Worm (Caenorhabditis elegans): ENCODE data around the gene mai-2.

mai-2 gene

DNA sequence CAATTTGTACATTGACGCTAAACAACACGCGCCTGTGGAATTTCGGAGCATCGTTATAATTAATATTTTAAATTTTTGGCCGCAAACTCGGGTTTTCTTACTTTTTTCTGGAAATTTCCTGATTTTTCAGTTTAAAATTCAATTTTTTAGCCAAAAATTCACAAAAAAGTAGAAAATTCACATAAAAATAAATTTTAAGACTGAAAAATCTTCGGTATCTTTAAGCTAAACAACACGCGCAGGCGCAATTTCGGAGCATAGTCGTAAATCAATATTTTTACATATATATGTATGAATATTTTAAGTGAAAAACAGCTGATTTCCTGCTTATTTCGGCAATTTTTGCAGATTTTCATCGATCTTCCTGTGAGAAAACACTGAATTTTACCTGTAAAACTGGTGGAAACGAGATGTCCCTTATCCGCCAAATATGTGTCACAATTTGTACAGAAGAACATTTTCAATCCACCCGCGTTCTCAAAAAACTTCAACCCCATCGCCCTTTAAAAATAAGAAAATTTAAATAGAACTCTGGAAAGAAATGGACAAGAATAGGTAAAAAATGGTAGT, 3.3 kb upstream of the mai-2 start, which contains the start of gene B0546.3:
TSS of gene B0546.3 (minus strand) at position 504 of the 570 bp plus-strand sequence.
- TF ChIP-seq lim-6 (tag; optimal IDR thresholded peaks at IDR 0.05) (no peak), tbx-2 (tag; optimal IDR thresholded peaks at IDR 0.05) (no peak), dmd-4 (tag; optimal IDR thresholded peaks at IDR 0.05; ENCODE audit: borderline replicate concordance) (no peak), ttx-3 (tag; optimal IDR thresholded peaks at IDR 0.05) (no peak), ref-2 (tag; optimal IDR thresholded peaks at IDR 0.05) (no peak), ceh-45 (GFP tag; IDR thresholded peaks at IDR 0.05) (no peak), pax-1 (tag; optimal IDR thresholded peaks at IDR 0.05) (no peak), ama-1 (optimal IDR thresholded peaks at IDR 0.05) (no peak), C08G9.2 (tag; optimal IDR thresholded peaks at IDR 0.05) (no peak), eyg-1 (tag; optimal IDR thresholded peaks at IDR 0.05) (no peak), K02D7.2 (tag; optimal IDR thresholded peaks at IDR 0.05) (no peak), tbx-7 (tag; optimal IDR thresholded peaks at IDR 0.05) (no peak), nfya-1 (tag; optimal IDR thresholded peaks at IDR 0.05) (no peak), sdc-2 (tag; optimal IDR thresholded peaks at IDR 0.05) (no peak), hlh-30 (tag; optimal IDR thresholded peaks at IDR 0.05; ENCODE audit: insufficient read depth) (no peak), unc-86 (tag; optimal IDR thresholded peaks at IDR 0.05) (no peak)

DNA sequence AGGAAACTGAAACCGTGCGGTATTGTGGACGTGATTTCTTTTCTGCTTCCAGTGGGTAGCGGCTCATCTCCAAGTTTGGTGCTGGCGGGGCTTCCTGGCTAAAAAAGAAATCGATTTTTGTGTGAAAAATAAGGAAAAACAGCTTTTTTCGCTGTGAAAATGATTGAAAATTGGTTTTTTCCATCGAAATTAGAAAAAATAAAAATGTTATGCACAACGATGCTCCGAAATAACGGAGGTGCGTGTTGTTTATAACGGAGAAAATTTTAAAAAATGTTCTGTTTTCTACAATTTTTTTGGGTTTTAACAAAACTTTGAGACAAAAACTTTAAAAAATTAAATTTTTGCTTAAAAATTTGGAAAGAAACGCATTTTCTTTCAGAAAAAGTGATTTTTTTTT, 2.5 kb upstream of the mai-2 start:
- TF ChIP-seq ceh-6 (GFP tag; optimal IDR thresholded peaks at IDR 0.05) (no peak), hlh-8 (tag; optimal IDR thresholded peaks at IDR 0.05) (no peak), pax-1 (tag; optimal IDR thresholded peaks at IDR 0.05) (no peak), ahr-1 (tag; optimal IDR thresholded peaks at IDR 0.05) (no peak), fax-1 (tag; optimal IDR thresholded peaks at IDR 0.05) (no peak), F13H6.1 (tag; optimal IDR thresholded peaks at IDR 0.05) (no peak), elt-2 (tag; optimal IDR thresholded peaks at IDR 0.05) (no peak), nhr-232 (tag; optimal IDR thresholded peaks at IDR 0.05) (no peak), ceh-45 (GFP tag; IDR thresholded peaks at IDR 0.05) (no peak), syd-9 (tag; optimal IDR thresholded peaks at IDR 0.05) (no peak), K09A11.1 (tag; optimal IDR thresholded peaks at IDR 0.05; ENCODE audit: insufficient read depth) (no peak), ceh-24 (tag; optimal IDR thresholded peaks at IDR 0.05) (no peak), sox-2 (GFP tag; IDR thresholded peaks at IDR 0.05) (no peak), C38D4.7 (GFP tag; optimal IDR thresholded peaks at IDR 0.05) (no peak), dmd-4 (tag; optimal IDR thresholded peaks at IDR 0.05; ENCODE audit: borderline replicate concordance) (no peak), pqm-1 (tag; optimal IDR thresholded peaks at IDR 0.05) (no peak)

ce11 chrIV:3384047-3384446, 1.7 kb upstream of the mai-2 start, which contains the start of gene B0546.4:
TSS of gene B0546.4 (minus strand) at chrIV:3384147.
- TF ChIP-seq ceh-19 (GFP tag; optimal IDR thresholded peaks at IDR 0.05) (no peak), rnt-1 (tag; optimal IDR thresholded peaks at IDR 0.05) (no peak), fkh-10 (GFP tag; optimal IDR thresholded peaks at IDR 0.05) (no peak), tbx-2 (tag; optimal IDR thresholded peaks at IDR 0.05) (no peak), ceh-18 (tag; optimal IDR thresholded peaks at IDR 0.05) (no peak), nhr-11 (tag; optimal IDR thresholded peaks at IDR 0.05) (no peak), zip-5 (tag; optimal IDR thresholded peaks at IDR 0.05) (no peak), lin-11 (tag; optimal IDR thresholded peaks at IDR 0.05) (no peak), fkh-6 (tag; optimal IDR thresholded peaks at IDR 0.05) (no peak), ref-2 (tag; optimal IDR thresholded peaks at IDR 0.05) (no peak), K02D7.2 (tag; optimal IDR thresholded peaks at IDR 0.05) (no peak), pat-9 (tag; optimal IDR thresholded peaks at IDR 0.05) (no peak), unc-55 (GFP tag; optimal IDR thresholded peaks at IDR 0.05) (no peak), sdc-2 (tag; optimal IDR thresholded peaks at IDR 0.05) (no peak), hlh-30 (tag; optimal IDR thresholded peaks at IDR 0.05; ENCODE audit: insufficient read depth) (no peak), pax-1 (tag; optimal IDR thresholded peaks at IDR 0.05) (no peak), dmd-4 (tag; optimal IDR thresholded peaks at IDR 0.05; ENCODE audit: borderline replicate concordance) (no peak), fax-1 (tag; optimal IDR thresholded peaks at IDR 0.05) (no peak), K09A11.1 (tag; optimal IDR thresholded peaks at IDR 0.05; ENCODE audit: insufficient read depth) (no peak), ceh-6 (GFP tag; optimal IDR thresholded peaks at IDR 0.05) (no peak)

All from whole organism, late embryonic.